Fruit fly (Drosophila melanogaster) whole organism, prepupa: ENCODE results near the gene CG31715.

ENCODE experiments used
- Blimp-1 ChIP-seq: fragments of 200-800 bp; sonication (Bioruptor generic); optimal IDR thresholded peaks from 3 replicates; lab custom pipeline; 2017; ENCODE audit warnings: missing biosample characterization, missing genetic modification characterization, mild to moderate bottlenecking, moderate library complexity, missing genetic modification reagents
- CG10631 ChIP-seq: fragments of 200-800 bp; sonication (Bioruptor generic); optimal IDR thresholded peaks from 2 replicates; lab custom pipeline; 2016; ENCODE audit warnings: missing biosample characterization, missing genetic modification characterization
- CG11294 ChIP-seq: fragments of 200-800 bp; sonication (Bioruptor generic); IDR thresholded peaks from 2 replicates; pipeline ENCODE4 v1.3.6; 2022; ENCODE audit warnings: missing biosample characterization, missing genetic modification characterization
- CG11762 ChIP-seq: fragments of 200-800 bp; sonication (Bioruptor generic); optimal IDR thresholded peaks from 3 replicates; lab custom pipeline; 2016; ENCODE audit warnings: missing biosample characterization, missing genetic modification characterization; ENCODE audit not compliant: insufficient read depth
- CG11902 ChIP-seq: fragments of 200-800 bp; sonication (Bioruptor generic); optimal IDR thresholded peaks from 3 replicates; lab custom pipeline; 2016; ENCODE audit warnings: missing biosample characterization, missing genetic modification characterization
- CG15336 ChIP-seq: fragments of 200-800 bp; sonication (Bioruptor generic); IDR thresholded peaks from 2 replicates; pipeline ENCODE4 v1.3.6; 2022; ENCODE audit warnings: missing biosample characterization, missing genetic modification characterization
- CG1621 ChIP-seq: fragments of 200-800 bp; sonication (Bioruptor generic); optimal IDR thresholded peaks from 3 replicates; lab custom pipeline; 2018; ENCODE audit warnings: missing biosample characterization, mild to moderate bottlenecking, missing genetic modification characterization
- CG16779 ChIP-seq: fragments of 200-800 bp; sonication (Bioruptor generic); optimal IDR thresholded peaks from 3 replicates; lab custom pipeline; 2017; ENCODE audit warnings: missing biosample characterization, mild to moderate bottlenecking, missing genetic modification characterization
- CG3032 ChIP-seq: fragments of 200-800 bp; optimal IDR thresholded peaks from 2 replicates; lab custom pipeline; 2019; ENCODE audit warnings: missing biosample characterization, mild to moderate bottlenecking, missing genetic modification characterization, moderate library complexity
- CG31627 ChIP-seq: fragments of 200-800 bp; sonication (Bioruptor generic); optimal IDR thresholded peaks from 3 replicates; lab custom pipeline; 2016; ENCODE audit warnings: missing biosample characterization, missing genetic modification characterization
- CG32006 ChIP-seq: fragments of 200-800 bp; sonication (Bioruptor generic); optimal IDR thresholded peaks from 3 replicates; lab custom pipeline; 2017; ENCODE audit warnings: missing biosample characterization, mild to moderate bottlenecking, missing genetic modification characterization
- CG3919 ChIP-seq: fragments of 200-800 bp; sonication (Bioruptor generic); optimal IDR thresholded peaks from 3 replicates; lab custom pipeline; 2016; ENCODE audit warnings: missing biosample characterization, missing genetic modification characterization
- CG6163 ChIP-seq: fragments of 200-800 bp; sonication (Bioruptor generic); IDR thresholded peaks from 3 replicates; pipeline ENCODE4 v1.3.6; 2022; ENCODE audit warnings: missing biosample characterization, missing genetic modification characterization
- CG6276 ChIP-seq: fragments of 200-800 bp; sonication (Bioruptor generic); optimal IDR thresholded peaks from 2 replicates; lab custom pipeline; 2017; ENCODE audit warnings: missing biosample characterization, mild to moderate bottlenecking, missing genetic modification characterization
- CG6792 ChIP-seq: fragments of 200-800 bp; sonication (Bioruptor generic); optimal IDR thresholded peaks from 3 replicates; lab custom pipeline; 2016; ENCODE audit warnings: missing biosample characterization, missing genetic modification characterization
- CG6808 ChIP-seq: fragments of 200-800 bp; sonication (Bioruptor generic); optimal IDR thresholded peaks from 3 replicates; lab custom pipeline; 2017; ENCODE audit warnings: missing biosample characterization, missing genetic modification characterization, mild to moderate bottlenecking, moderate library complexity, missing genetic modification reagents
- CG6854 ChIP-seq: fragments of 200-800 bp; sonication (Bioruptor generic); optimal IDR thresholded peaks from 2 replicates; lab custom pipeline; 2017; ENCODE audit warnings: missing biosample characterization, mild to moderate bottlenecking, missing genetic modification characterization
- CG7368 ChIP-seq: fragments of 200-800 bp; sonication (Bioruptor generic); optimal IDR thresholded peaks from 3 replicates; lab custom pipeline; 2016; ENCODE audit warnings: missing biosample characterization, missing genetic modification characterization
- CG8319 ChIP-seq: fragments of 200-800 bp; sonication (Bioruptor generic); optimal IDR thresholded peaks from 3 replicates; lab custom pipeline; 2016; ENCODE audit warnings: missing biosample characterization, missing genetic modification characterization
- CG8632 ChIP-seq: fragments of 200-800 bp; sonication (Bioruptor generic); optimal IDR thresholded peaks from 3 replicates; lab custom pipeline; 2016; ENCODE audit warnings: missing biosample characterization, missing genetic modification characterization
- CG9139 ChIP-seq: fragments of 200-800 bp; sonication (Bioruptor generic); optimal IDR thresholded peaks from 3 replicates; lab custom pipeline; 2017; ENCODE audit warnings: missing biosample characterization, mild to moderate bottlenecking, missing genetic modification characterization
- Eip78C ChIP-seq: fragments of 200-800 bp; sonication (Bioruptor generic); peaks from one replicate; lab custom pipeline; 2016; ENCODE audit warnings: missing biosample characterization, missing genetic modification characterization
- Eip93F ChIP-seq: fragments of 200-800 bp; sonication (Bioruptor generic); optimal IDR thresholded peaks from 2 replicates; lab custom pipeline; 2016; ENCODE audit warnings: missing biosample characterization, mild to moderate bottlenecking, missing genetic modification characterization
- Ets96B ChIP-seq: fragments of 200-800 bp; optimal IDR thresholded peaks from 2 replicates; lab custom pipeline; 2019; ENCODE audit warnings: missing biosample characterization, mild to moderate bottlenecking, missing genetic modification characterization, moderate library complexity
- Hr38 ChIP-seq: sonication (Bioruptor generic); optimal IDR thresholded peaks from 2 replicates; lab custom pipeline; 2016; ENCODE audit warnings: missing biosample characterization, missing genetic modification characterization
- Hr39 ChIP-seq: fragments of 200-800 bp; sonication (Bioruptor generic); optimal IDR thresholded peaks from 2 replicates; lab custom pipeline; 2016; ENCODE audit warnings: missing biosample characterization, missing genetic modification characterization
- Hr4 ChIP-seq: fragments of 200-800 bp; sonication (Bioruptor generic); optimal IDR thresholded peaks from 3 replicates; lab custom pipeline; 2016; ENCODE audit warnings: missing biosample characterization, missing genetic modification characterization
- Lpt ChIP-seq: fragments of 200-800 bp; sonication (Bioruptor generic); optimal IDR thresholded peaks from 3 replicates; lab custom pipeline; 2016; ENCODE audit warnings: missing biosample characterization, missing genetic modification characterization
- Met ChIP-seq: fragments of 200-800 bp; sonication (Bioruptor generic); optimal IDR thresholded peaks from 3 replicates; lab custom pipeline; 2016; ENCODE audit warnings: missing biosample characterization, missing genetic modification characterization
- OdsH ChIP-seq: fragments of 200-800 bp; sonication (Bioruptor generic); optimal IDR thresholded peaks from 3 replicates; lab custom pipeline; 2016; ENCODE audit warnings: missing biosample characterization, missing genetic modification characterization
- Sox14 ChIP-seq: fragments of 200-800 bp; sonication (Bioruptor generic); optimal IDR thresholded peaks from 3 replicates; lab custom pipeline; 2016; ENCODE audit warnings: missing biosample characterization, missing genetic modification characterization
- Sox15 ChIP-seq: fragments of 200-800 bp; sonication (Bioruptor generic); optimal IDR thresholded peaks from 3 replicates; lab custom pipeline; 2016; ENCODE audit warnings: missing biosample characterization, missing genetic modification characterization
- acj6 ChIP-seq: fragments of 200-800 bp; sonication (Bioruptor generic); optimal IDR thresholded peaks from 3 replicates; lab custom pipeline; 2016; ENCODE audit warnings: missing biosample characterization, missing genetic modification characterization
- dac ChIP-seq: fragments of 200-800 bp; sonication (Bioruptor generic); optimal IDR thresholded peaks from 2 replicates; lab custom pipeline; 2017; ENCODE audit warnings: missing biosample characterization, mild to moderate bottlenecking, missing genetic modification characterization
- dsx ChIP-seq: fragments of 200-800 bp; optimal IDR thresholded peaks from 3 replicates; lab custom pipeline; 2019; ENCODE audit warnings: missing biosample characterization, mild to moderate bottlenecking, missing genetic modification characterization, moderate library complexity; ENCODE audit not compliant: poor library complexity, severe bottlenecking
- esn ChIP-seq: fragments of 200-800 bp; sonication (Bioruptor generic); optimal IDR thresholded peaks from 2 replicates; lab custom pipeline; 2016; ENCODE audit warnings: missing biosample characterization, mild to moderate bottlenecking, missing genetic modification characterization, moderate library complexity
- fd59A ChIP-seq: fragments of 200-800 bp; sonication (Bioruptor generic); optimal IDR thresholded peaks from 2 replicates; lab custom pipeline; 2017; ENCODE audit warnings: missing biosample characterization, mild to moderate bottlenecking, missing genetic modification characterization, missing genetic modification reagents
- fd85E ChIP-seq: fragments of 200-800 bp; sonication (Bioruptor generic); optimal IDR thresholded peaks from 3 replicates; lab custom pipeline; 2016; ENCODE audit warnings: missing biosample characterization, missing genetic modification characterization
- fkh ChIP-seq: fragments of 200-800 bp; sonication (Bioruptor generic); optimal IDR thresholded peaks from 3 replicates; lab custom pipeline; 2017; ENCODE audit warnings: missing biosample characterization, mild to moderate bottlenecking, missing genetic modification characterization, moderate library complexity
- lz ChIP-seq: fragments of 200-800 bp; sonication (Bioruptor generic); optimal IDR thresholded peaks from 3 replicates; lab custom pipeline; 2016; ENCODE audit warnings: missing biosample characterization, missing genetic modification characterization
- pdm3 ChIP-seq: fragments of 200-800 bp; sonication (Bioruptor generic); optimal IDR thresholded peaks from 3 replicates; lab custom pipeline; 2016; ENCODE audit warnings: missing biosample characterization, missing genetic modification characterization
- salr ChIP-seq, 2 experiments: fragments of 200-800 bp; sonication (Bioruptor generic); optimal IDR thresholded peaks; 3 replicates each; lab custom pipeline; 2016 to 2018; ENCODE audit warnings: missing biosample characterization in 2 of 2, missing genetic modification characterization in 2 of 2, mild to moderate bottlenecking in 1 of 2
- spab ChIP-seq: fragments of 200-800 bp; sonication (Bioruptor generic); optimal IDR thresholded peaks from 2 replicates; lab custom pipeline; 2017; ENCODE audit warnings: missing biosample characterization, mild to moderate bottlenecking, missing genetic modification characterization, missing genetic modification reagents
- ss ChIP-seq, 2 experiments: fragments of 200-800 bp; sonication (Bioruptor generic); optimal IDR thresholded peaks; 2 replicates in 1 of 2; 3 replicates in 1 of 2; lab custom pipeline; 2017 to 2018; ENCODE audit warnings: mild to moderate bottlenecking in 2 of 2, missing biosample characterization in 2 of 2, missing genetic modification characterization in 2 of 2, moderate library complexity in 1 of 2
- svp ChIP-seq: fragments of 200-800 bp; sonication (Bioruptor generic); peaks from one replicate; lab custom pipeline; 2016; ENCODE audit warnings: missing biosample characterization, missing genetic modification characterization
- topi ChIP-seq: fragments of 200-800 bp; sonication (Bioruptor generic); optimal IDR thresholded peaks from 3 replicates; lab custom pipeline; 2016; ENCODE audit warnings: missing biosample characterization, missing genetic modification characterization
- vri ChIP-seq: fragments of 200-800 bp; sonication (Bioruptor generic); optimal IDR thresholded peaks from 3 replicates; lab custom pipeline; 2016; ENCODE audit warnings: missing biosample characterization, mild to moderate bottlenecking, missing genetic modification characterization

Gene CG31715

DNA sequence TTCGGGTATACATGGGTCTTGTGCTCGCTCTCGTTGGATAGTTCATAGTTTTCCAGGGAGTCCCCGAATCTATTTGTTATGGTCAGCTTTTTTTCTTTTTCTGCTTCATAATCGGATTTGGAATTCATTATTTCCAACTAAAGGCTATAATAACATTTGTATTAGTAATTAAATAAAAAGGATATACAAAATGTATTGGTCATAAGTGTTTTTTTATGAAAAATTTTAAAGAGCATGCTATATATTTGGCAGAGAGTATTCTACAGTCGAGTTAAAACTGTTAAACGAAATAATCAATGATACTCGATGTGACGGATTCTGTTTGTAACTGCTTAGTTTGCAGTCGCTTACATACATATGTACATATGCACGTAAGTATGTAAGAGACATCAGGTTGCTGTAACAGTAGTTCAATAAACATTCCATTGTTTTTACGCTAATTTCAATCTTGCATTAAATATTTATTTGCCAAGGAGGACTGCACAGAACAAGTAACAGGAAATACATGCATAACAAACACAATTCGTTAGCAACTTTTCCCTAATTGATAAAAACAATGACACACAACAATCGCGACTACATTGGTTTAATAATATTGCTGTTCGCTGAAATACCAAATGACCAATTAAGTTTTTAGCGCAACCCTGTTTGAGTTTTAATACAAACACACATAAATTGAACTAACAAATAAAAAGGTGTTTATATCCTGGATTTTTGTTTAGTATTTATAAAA lies 42.2 kb upstream of the CG31715 start:
- TF ChIP-seq Met (peak; percentile 36), OdsH (GFP tag; lab: Kevin White, UChicago) (peak; percentile 17), esn (GFP tag; lab: Kevin White, UChicago) (peak; percentile 19), CG10631 (peak; percentile 10), topi (peak; percentile 15), Hr4 (GFP tag; lab: Kevin White, UChicago) (peak; percentile 39), Hr39 (peak; percentile 2), pdm3 (no peak), fd59A (GFP tag; lab: Kevin White, UChicago) (no peak), dsx (no peak), lz (GFP tag; lab: Kevin White, UChicago) (peak; percentile 4), CG15336 (peak; percentile 21; the same call in 1 of the 2 replicates), Eip78C (GFP tag; lab: Kevin White, UChicago) (peak; percentile 78), Ets96B (tag; lab: Kevin White, UChicago) (peak; percentile 16), acj6 (GFP tag; lab: Kevin White, UChicago) (peak; percentile 22)

DNA sequence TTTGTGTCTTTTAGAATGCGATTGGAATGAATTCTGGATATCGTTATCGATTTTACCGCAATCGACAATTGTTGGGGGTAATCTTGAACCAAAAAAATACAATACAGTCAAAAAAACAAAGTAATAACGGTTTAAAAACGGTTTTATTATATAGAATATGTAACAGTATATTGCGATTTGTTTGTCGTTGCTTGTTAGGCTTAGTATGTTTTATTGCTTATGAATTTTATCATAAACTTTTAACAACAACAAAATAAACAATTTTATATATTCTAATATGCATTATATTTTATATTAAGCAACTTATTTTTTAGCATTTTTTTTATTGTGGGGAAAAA lies 41.6 kb upstream of the CG31715 start, which contains the start of gene CYLD:
TSS of gene CYLD (minus strand) at position 38 of the 338 bp plus-strand sequence.
- no peak for TF ChIP-seq spab (GFP tag; lab: Kevin White, UChicago)
- TF ChIP-seq Sox14 (GFP tag; lab: Kevin White, UChicago) = peak; percentile 41
- TF ChIP-seq CG32006 = no peak
- no peak for TF ChIP-seq Blimp-1 (GFP tag; lab: Kevin White, UChicago)
- TF ChIP-seq CG8632 (GFP tag; lab: Kevin White, UChicago) = peak; percentile 62
- no peak for TF ChIP-seq dsx
- TF ChIP-seq ss (GFP tag; optimal IDR thresholded peaks at IDR 0.05; lab: Kevin White, UChicago) = no peak
- TF ChIP-seq CG11902 (GFP tag; lab: Kevin White, UChicago) = no peak
- TF ChIP-seq Eip93F (GFP tag; lab: Kevin White, UChicago) = no peak
- peak; percentile 62 for TF ChIP-seq Met
- TF ChIP-seq CG7368 (GFP tag; lab: Kevin White, UChicago) = no peak
- no peak for TF ChIP-seq CG16779 (tag; lab: Kevin White, UChicago)
- peak; percentile 36 for TF ChIP-seq CG11762 (GFP tag; lab: Kevin White, UChicago)
- no peak for TF ChIP-seq CG6854 (GFP tag; lab: Kevin White, UChicago)
- peak in 1 of 2 experiments; percentile 22 for TF ChIP-seq salr (GFP tag; optimal IDR thresholded peaks at IDR 0.05; lab: Kevin White, UChicago)
- TF ChIP-seq CG6163 = no peak
- no peak for TF ChIP-seq CG9139 (GFP tag; lab: Kevin White, UChicago)
- TF ChIP-seq CG11294 = no peak
- peak; percentile 67 for TF ChIP-seq Ets96B (tag; lab: Kevin White, UChicago)
- TF ChIP-seq CG3919 (GFP tag; lab: Kevin White, UChicago) = no peak
- peak; percentile 62 for TF ChIP-seq CG10631
- TF ChIP-seq CG6276 = no peak
- no peak for TF ChIP-seq fd59A (GFP tag; lab: Kevin White, UChicago)
- peak; percentile 85 for TF ChIP-seq CG15336
- peak; percentile 75 for TF ChIP-seq esn (GFP tag; lab: Kevin White, UChicago)
- no peak for TF ChIP-seq CG6808
- peak; percentile 13 for TF ChIP-seq Sox15 (GFP tag; lab: Kevin White, UChicago)
- TF ChIP-seq CG8319 (GFP tag; lab: Kevin White, UChicago) = no peak
- TF ChIP-seq CG6792 (GFP tag; lab: Kevin White, UChicago) = peak; percentile 51
- TF ChIP-seq Hr4 (GFP tag; lab: Kevin White, UChicago) = peak; percentile 61
- TF ChIP-seq CG31627 = peak; percentile 39
- no peak for TF ChIP-seq CG1621 (tag; lab: Kevin White, UChicago)
- peak; percentile 50 for TF ChIP-seq topi
- TF ChIP-seq dac = no peak
- TF ChIP-seq lz (GFP tag; lab: Kevin White, UChicago) = peak; percentile 47
- peak; percentile 70 for TF ChIP-seq CG3032 (tag; lab: Kevin White, UChicago)
- no peak for TF ChIP-seq Hr38 (GFP tag; lab: Kevin White, UChicago)
- TF ChIP-seq Eip78C (GFP tag; lab: Kevin White, UChicago) = peak; percentile 86
- peak; percentile 60 for TF ChIP-seq acj6 (GFP tag; lab: Kevin White, UChicago)
- no peak for TF ChIP-seq vri (GFP tag; lab: Kevin White, UChicago)
- no peak for TF ChIP-seq fkh (GFP tag; lab: Kevin White, UChicago)
- TF ChIP-seq svp (GFP tag; lab: Kevin White, UChicago) = no peak
- TF ChIP-seq fd85E (GFP tag; lab: Kevin White, UChicago) = no peak
- peak; percentile 35 for TF ChIP-seq Lpt (GFP tag; lab: Kevin White, UChicago)
